Worm (Caenorhabditis elegans): ENCODE data around the gene nucl-1.

DNA sequence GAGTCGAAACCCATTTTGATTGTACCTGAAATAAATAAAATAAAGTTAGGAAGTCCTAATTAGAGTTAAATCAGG lies at the start of gene nucl-1:
- TF ChIP-seq nhr-12 (tag; optimal IDR thresholded peaks at IDR 0.05) (no peak), mab-5 (tag; optimal IDR thresholded peaks at IDR 0.05) (no peak), snpc-4 (tag; optimal IDR thresholded peaks at IDR 0.05) (no peak), unc-39 (tag; optimal IDR thresholded peaks at IDR 0.05) (no peak), nhr-28 (tag; optimal IDR thresholded peaks at IDR 0.05) (no peak), nhr-237 (tag; optimal IDR thresholded peaks at IDR 0.05) (no peak), lsy-2 (tag; optimal IDR thresholded peaks at IDR 0.05) (no peak), mls-2 (tag; optimal IDR thresholded peaks at IDR 0.05) (no peak), mep-1 (tag; optimal IDR thresholded peaks at IDR 0.05) (no peak), ztf-11 (tag; optimal IDR thresholded peaks at IDR 0.05) (no peak), ces-1 (GFP tag; optimal IDR thresholded peaks at IDR 0.05) (no peak), elt-3 (tag; optimal IDR thresholded peaks at IDR 0.05) (no peak), blmp-1 (tag; optimal IDR thresholded peaks at IDR 0.05) (no peak), lin-32 (GFP tag; optimal IDR thresholded peaks at IDR 0.05) (no peak)

Measured in whole organism, mixed stage, embryonic.